Worm (Caenorhabditis elegans) whole organism, L2 larva: ENCODE measurements around the gene pals-39.

Experiments
- C34F6.9 ChIP-seq: fragments of 150-350 bp; optimal IDR thresholded peaks from 2 replicates; lab custom pipeline; 2014; ENCODE audit warnings: missing biosample characterization, missing genetic modification characterization
- F13H6.1 ChIP-seq: sonication (generic microtip); optimal IDR thresholded peaks from 2 replicates; lab custom pipeline; 2016; ENCODE audit warnings: missing genetic modification characterization, missing compliant biosample characterization
- R02D3.7 ChIP-seq: fragments of 150-350 bp; optimal IDR thresholded peaks from 2 replicates; lab custom pipeline; 2014; ENCODE audit warnings: missing biosample characterization, missing genetic modification characterization
- Y55F3AM.14 ChIP-seq: fragments of 200-800 bp; sonication (Bioruptor generic); optimal IDR thresholded peaks from 2 replicates; lab custom pipeline; 2018; ENCODE audit warnings: mild to moderate bottlenecking, missing genetic modification characterization, missing compliant biosample characterization
- ZK546.5 ChIP-seq: sonication (generic microtip); optimal IDR thresholded peaks from 2 replicates; lab custom pipeline; 2017; ENCODE audit warnings: missing biosample characterization, missing genetic modification characterization
- aly-2 ChIP-seq: fragments of 150-350 bp; optimal IDR thresholded peaks from 2 replicates; lab custom pipeline; 2014; ENCODE audit warnings: missing biosample characterization, missing genetic modification characterization
- blmp-1 ChIP-seq: sonication (generic microtip); optimal IDR thresholded peaks from 2 replicates; lab custom pipeline; 2017; ENCODE audit warnings: missing genetic modification characterization, mild to moderate bottlenecking, missing compliant biosample characterization, antibody characterized with exemption, moderate library complexity; ENCODE audit not compliant: insufficient read depth
- elt-1 ChIP-seq: fragments of 150-350 bp; optimal IDR thresholded peaks from 2 replicates; lab custom pipeline; 2014; ENCODE audit warnings: missing biosample characterization, missing genetic modification characterization
- fos-1 ChIP-seq: fragments of 150-350 bp; optimal IDR thresholded peaks from 2 replicates; lab custom pipeline; 2014; ENCODE audit warnings: missing biosample characterization, missing genetic modification characterization
- gmeb-1 ChIP-seq: fragments of 150-350 bp; optimal IDR thresholded peaks from 2 replicates; lab custom pipeline; 2014; ENCODE audit warnings: missing biosample characterization, missing genetic modification characterization
- lin-11 ChIP-seq: fragments of 150-350 bp; sonication (generic microtip); optimal IDR thresholded peaks from 2 replicates; lab custom pipeline; 2014; ENCODE audit warnings: missing biosample characterization, missing genetic modification characterization, inconsistent platforms, mixed read lengths
- lin-13 ChIP-seq: fragments of 150-350 bp; optimal IDR thresholded peaks from 2 replicates; lab custom pipeline; 2014; ENCODE audit warnings: missing biosample characterization, missing genetic modification reagents, missing genetic modification characterization
- lin-39 ChIP-seq: fragments of 150-350 bp; optimal IDR thresholded peaks from 2 replicates; lab custom pipeline; 2014; ENCODE audit warnings: missing biosample characterization, missing genetic modification reagents, missing genetic modification characterization
- lsy-2 ChIP-seq, 2 experiments: fragments of 150-350 bp in 1 of 2; sonication (generic microtip) in 1 of 2; optimal IDR thresholded peaks; 2 replicates each; lab custom pipeline; 2014 to 2017; ENCODE audit warnings: missing biosample characterization in 2 of 2, missing genetic modification characterization in 2 of 2
- mab-5 ChIP-seq: fragments of 150-350 bp; optimal IDR thresholded peaks from 2 replicates; lab custom pipeline; 2014; ENCODE audit warnings: missing biosample characterization, missing genetic modification characterization
- mbf-1 ChIP-seq: sonication (generic microtip); optimal IDR thresholded peaks from 2 replicates; lab custom pipeline; 2017; ENCODE audit warnings: missing biosample characterization, missing genetic modification characterization
- mdl-1 ChIP-seq, 2 experiments: fragments of 150-350 bp in 1 of 2; sonication (generic microtip) in 1 of 2; optimal IDR thresholded peaks; 2 replicates each; lab custom pipeline; 2017; ENCODE audit warnings: missing biosample characterization in 2 of 2, missing genetic modification characterization in 2 of 2
- nhr-10 ChIP-seq: sonication (generic microtip); optimal IDR thresholded peaks from 2 replicates; lab custom pipeline; 2017; ENCODE audit warnings: missing biosample characterization, missing genetic modification characterization
- nhr-11 ChIP-seq: fragments of 150-350 bp; optimal IDR thresholded peaks from 2 replicates; lab custom pipeline; 2014; ENCODE audit warnings: missing biosample characterization, missing genetic modification characterization
- nhr-12 ChIP-seq: fragments of 150-350 bp; optimal IDR thresholded peaks from 2 replicates; lab custom pipeline; 2014; ENCODE audit warnings: missing biosample characterization, missing genetic modification characterization
- nhr-129 ChIP-seq: fragments of 150-350 bp; optimal IDR thresholded peaks from 2 replicates; lab custom pipeline; 2014; ENCODE audit warnings: missing biosample characterization, missing genetic modification characterization
- nhr-237 ChIP-seq: fragments of 150-350 bp; optimal IDR thresholded peaks from 2 replicates; lab custom pipeline; 2014; ENCODE audit warnings: missing biosample characterization, missing genetic modification characterization
- nhr-25 ChIP-seq: fragments of 150-350 bp; sonication (generic microtip); optimal IDR thresholded peaks from 3 replicates; lab custom pipeline; 2014; ENCODE audit warnings: missing biosample characterization, missing genetic modification characterization
- nhr-6 ChIP-seq: fragments of 150-350 bp; optimal IDR thresholded peaks from 2 replicates; lab custom pipeline; 2014; ENCODE audit warnings: missing biosample characterization, missing genetic modification characterization
- nhr-77 ChIP-seq: fragments of 150-350 bp; optimal IDR thresholded peaks from 2 replicates; lab custom pipeline; 2014; ENCODE audit warnings: missing biosample characterization, missing genetic modification characterization
- sem-4 ChIP-seq: fragments of 150-350 bp; optimal IDR thresholded peaks from 2 replicates; lab custom pipeline; 2014; ENCODE audit warnings: missing biosample characterization, missing genetic modification reagents, missing genetic modification characterization
- skn-1 ChIP-seq: sonication (generic microtip); optimal IDR thresholded peaks from 2 replicates; lab custom pipeline; 2017; ENCODE audit warnings: missing biosample characterization, missing genetic modification characterization
- sma-3 ChIP-seq: sonication (generic microtip); optimal IDR thresholded peaks from 2 replicates; lab custom pipeline; 2016; ENCODE audit warnings: missing genetic modification reagents, missing genetic modification characterization, missing compliant biosample characterization
- sma-9 ChIP-seq, 2 experiments: fragments of 150-350 bp in 1 of 2; sonication (generic microtip) in 1 of 2; optimal IDR thresholded peaks; 2 replicates each; lab custom pipeline; 2014 to 2016; ENCODE audit warnings: missing genetic modification characterization in 2 of 2, mild to moderate bottlenecking in 1 of 2, missing biosample characterization in 1 of 2, missing compliant biosample characterization in 1 of 2, missing genetic modification reagents in 1 of 2, moderate library complexity in 1 of 2
- snpc-4 ChIP-seq: fragments of 150-350 bp; optimal IDR thresholded peaks from 2 replicates; lab custom pipeline; 2014; ENCODE audit warnings: missing biosample characterization, missing genetic modification characterization
- unc-39 ChIP-seq: fragments of 150-350 bp; optimal IDR thresholded peaks from 2 replicates; lab custom pipeline; 2014; ENCODE audit warnings: missing biosample characterization, missing genetic modification characterization
- unc-62 ChIP-seq: fragments of 150-350 bp; optimal IDR thresholded peaks from 2 replicates; lab custom pipeline; 2014; ENCODE audit warnings: missing biosample characterization, missing genetic modification reagents, missing genetic modification characterization
- zag-1 ChIP-seq: fragments of 150-350 bp; optimal IDR thresholded peaks from 2 replicates; lab custom pipeline; 2014; ENCODE audit warnings: missing biosample characterization, missing genetic modification characterization
- ztf-11 ChIP-seq: sonication (generic microtip); optimal IDR thresholded peaks from 2 replicates; lab custom pipeline; 2017; ENCODE audit warnings: missing biosample characterization, missing genetic modification characterization

pals-39 gene

DNA sequence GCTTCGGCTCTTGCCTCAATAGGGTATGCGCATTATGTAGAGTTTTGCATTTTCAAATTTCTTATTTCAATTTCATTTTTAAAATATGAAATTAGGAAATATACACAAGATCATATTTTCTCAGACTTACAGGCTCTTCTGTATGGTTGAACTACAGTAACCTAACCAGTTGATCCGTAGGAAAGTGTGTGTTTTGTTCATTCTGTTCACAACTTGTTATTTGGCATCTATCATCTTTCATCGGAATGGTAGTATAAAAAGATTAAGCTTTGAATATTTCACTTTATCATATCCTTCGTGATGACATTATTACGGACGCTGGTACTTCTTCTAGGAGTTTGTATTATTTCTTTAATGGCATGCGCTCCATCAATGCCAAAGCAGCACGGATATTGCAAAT, 37.7 kb downstream of the pals-39 start, which contains the start of gene K01D12.10:
TSS of gene K01D12.10 (plus strand) at position 301 of the 400 bp plus-strand sequence.
- no peak for TF ChIP-seq unc-39 (tag; lab: Kevin White, UChicago)
- no peak for TF ChIP-seq mbf-1 (tag; lab: Kevin White, UChicago)
- TF ChIP-seq zag-1 (tag; lab: Kevin White, UChicago), result no peak
- no peak for TF ChIP-seq lin-39
- no peak for TF ChIP-seq snpc-4 (tag; lab: Kevin White, UChicago)
- no peak for TF ChIP-seq Y55F3AM.14 (GFP tag; lab: Kevin White, UChicago)
- TF ChIP-seq mdl-1 (tag; optimal IDR thresholded peaks at IDR 0.05; lab: Kevin White, UChicago), result no peak
- no peak for TF ChIP-seq F13H6.1 (tag; lab: Kevin White, UChicago)
- no peak for TF ChIP-seq fos-1 (tag; lab: Kevin White, UChicago)
- TF ChIP-seq sem-4 (tag; lab: Kevin White, UChicago), result no peak
- TF ChIP-seq nhr-77, result no peak
- TF ChIP-seq nhr-10 (tag; lab: Kevin White, UChicago), result no peak
- TF ChIP-seq nhr-6 (tag; lab: Kevin White, UChicago), result no peak
- no peak for TF ChIP-seq R02D3.7 (tag; lab: Kevin White, UChicago)
- TF ChIP-seq aly-2 (tag; lab: Kevin White, UChicago), result no peak
- no peak for TF ChIP-seq ztf-11 (tag; lab: Kevin White, UChicago)
- no peak for TF ChIP-seq nhr-11
- TF ChIP-seq sma-9 (GFP tag; optimal IDR thresholded peaks at IDR 0.05; lab: Kevin White, UChicago), result no peak
- no peak for TF ChIP-seq sma-9 (tag; optimal IDR thresholded peaks at IDR 0.05; lab: Kevin White, UChicago)
- no peak for TF ChIP-seq elt-1
- no peak for TF ChIP-seq lsy-2 (tag; optimal IDR thresholded peaks at IDR 0.05; lab: Kevin White, UChicago)

DNA sequence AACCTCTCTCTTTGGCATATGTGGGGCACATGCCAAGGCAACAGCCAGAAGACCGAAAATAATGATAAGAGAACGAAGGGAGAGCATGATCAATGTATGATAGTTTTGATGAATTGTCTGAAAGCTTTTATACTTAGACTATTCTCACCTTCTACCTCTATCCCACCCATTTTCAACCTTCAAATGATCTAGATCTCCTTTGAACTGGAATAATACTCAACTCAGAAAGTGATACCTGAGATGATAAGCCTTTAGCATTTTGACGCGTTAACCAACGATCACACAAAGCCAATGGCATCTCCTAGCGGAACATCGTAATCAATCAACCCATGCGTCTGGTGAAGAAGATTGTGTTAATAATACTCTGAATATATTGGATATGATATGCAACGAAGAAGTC, 39.1 kb downstream of the pals-39 start, which contains the start of gene K01D12.9:
TSS of gene K01D12.9 (minus strand) at position 101 of the 400 bp plus-strand sequence.
- TF ChIP-seq mbf-1 (tag; lab: Kevin White, UChicago) (no peak), sma-3 (GFP tag; lab: Kevin White, UChicago) (no peak), fos-1 (tag; lab: Kevin White, UChicago) (no peak), sem-4 (tag; lab: Kevin White, UChicago) (no peak), blmp-1 (tag; lab: Kevin White, UChicago) (no peak), ZK546.5 (tag; lab: Kevin White, UChicago) (no peak), aly-2 (tag; lab: Kevin White, UChicago) (no peak), unc-62 (no peak), F13H6.1 (tag; lab: Kevin White, UChicago) (no peak)

- TF ChIP-seq gmeb-1 (tag; lab: Kevin White, UChicago) (no peak), lin-13 (GFP tag; lab: Kevin White, UChicago) (no peak), sma-3 (GFP tag; lab: Kevin White, UChicago) (no peak), nhr-25 (tag; lab: Kevin White, UChicago) (no peak)
Observed at ce11 chrV:12402355-12402754, 41.3 kb downstream of the pals-39 start, which contains the start of gene K01D12.8. Gene K01D12.8 (plus strand): TSS chrV:12402655.

- TF ChIP-seq nhr-25 (tag; lab: Kevin White, UChicago) (no peak), lin-11 (tag; lab: Kevin White, UChicago) (no peak), R02D3.7 (tag; lab: Kevin White, UChicago) (no peak), skn-1 (no peak), mbf-1 (tag; lab: Kevin White, UChicago) (no peak), nhr-237 (no peak), C34F6.9 (tag; lab: Kevin White, UChicago) (no peak), nhr-77 (no peak), nhr-129 (tag; lab: Kevin White, UChicago) (no peak), nhr-12 (no peak), sem-4 (tag; lab: Kevin White, UChicago) (no peak), gmeb-1 (tag; lab: Kevin White, UChicago) (no peak), zag-1 (tag; lab: Kevin White, UChicago) (no peak), snpc-4 (tag; lab: Kevin White, UChicago) (no peak), mab-5 (tag; lab: Kevin White, UChicago) (no peak), aly-2 (tag; lab: Kevin White, UChicago) (no peak)
Observed at ce11 chrV:12401383-12401782, 42.3 kb downstream of the pals-39 start, which contains the start of gene K01D12.7. Gene K01D12.7 (minus strand): TSS chrV:12401483.
